Worm (Caenorhabditis elegans): ENCODE measurements around the gene F59A1.16.

Gene F59A1.16

ce11 chrV:17721709-17722108, 37.0 kb upstream of the F59A1.16 start:
- TF ChIP-seq snpc-4 (tag; optimal IDR thresholded peaks at IDR 0.05) (no peak), M03D4.4 (tag; optimal IDR thresholded peaks at IDR 0.05) (no peak), sem-2 (GFP tag; optimal IDR thresholded peaks at IDR 0.05) (no peak), ztf-11 (tag; optimal IDR thresholded peaks at IDR 0.05) (no peak), ces-1 (GFP tag; optimal IDR thresholded peaks at IDR 0.05) (no peak), cnd-1 (tag; optimal IDR thresholded peaks at IDR 0.05) (no peak), unc-120 (tag; optimal IDR thresholded peaks at IDR 0.05; ENCODE audit: poor library complexity, severe bottlenecking) (no peak)

- TF ChIP-seq ces-1 (GFP tag; optimal IDR thresholded peaks at IDR 0.05) (no peak), nhr-2 (tag; optimal IDR thresholded peaks at IDR 0.05) (no peak)
Measured at ce11 chrV:17718647-17719046, 33.9 kb upstream of the F59A1.16 start, which contains the start of gene str-77. str-77 (plus strand) TSS chrV:17718947.

- no peak for TF ChIP-seq pha-4 (tag; optimal IDR thresholded peaks at IDR 0.05)
- no peak for TF ChIP-seq unc-62 (GFP tag; optimal IDR thresholded peaks at IDR 0.05)
- TF ChIP-seq elt-3 (tag; optimal IDR thresholded peaks at IDR 0.05): no peak
- TF ChIP-seq nhr-28 (tag; optimal IDR thresholded peaks at IDR 0.05): no peak
- TF ChIP-seq zip-8 (tag; optimal IDR thresholded peaks at IDR 0.05): no peak
- TF ChIP-seq hlh-1 (tag; optimal IDR thresholded peaks at IDR 0.05): no peak
- no peak for TF ChIP-seq ham-2 (GFP tag; optimal IDR thresholded peaks at IDR 0.05)
- TF ChIP-seq tbx-8 (GFP tag; optimal IDR thresholded peaks at IDR 0.05): no peak
- no peak for TF ChIP-seq blmp-1 (tag; optimal IDR thresholded peaks at IDR 0.05)
- TF ChIP-seq ceh-83 (GFP tag; optimal IDR thresholded peaks at IDR 0.05): no peak
- no peak for TF ChIP-seq lin-32 (GFP tag; optimal IDR thresholded peaks at IDR 0.05)
- TF ChIP-seq nhr-237 (tag; optimal IDR thresholded peaks at IDR 0.05): no peak
- no peak for TF ChIP-seq drap-1 (GFP tag; optimal IDR thresholded peaks at IDR 0.05)
- TF ChIP-seq M03D4.4 (tag; optimal IDR thresholded peaks at IDR 0.05): no peak
Measured at ce11 chrV:17714330-17714729, 29.6 kb upstream of the F59A1.16 start, which contains the start of gene twk-33. twk-33 (minus strand) TSS chrV:17714377.

- no peak for TF ChIP-seq sem-2 (GFP tag; optimal IDR thresholded peaks at IDR 0.05)
- TF ChIP-seq tbx-8 (GFP tag; optimal IDR thresholded peaks at IDR 0.05): no peak
- no peak for TF ChIP-seq sptf-1 (tag; optimal IDR thresholded peaks at IDR 0.05)
- TF ChIP-seq mls-2 (tag; optimal IDR thresholded peaks at IDR 0.05): no peak
- no peak for TF ChIP-seq nhr-76 (tag; optimal IDR thresholded peaks at IDR 0.05)
- TF ChIP-seq flh-1 (GFP tag; optimal IDR thresholded peaks at IDR 0.05): no peak
- TF ChIP-seq ceh-43 (GFP tag; optimal IDR thresholded peaks at IDR 0.05): no peak
- TF ChIP-seq drap-1 (GFP tag; optimal IDR thresholded peaks at IDR 0.05): no peak
- TF ChIP-seq elt-1 (tag; optimal IDR thresholded peaks at IDR 0.05; ENCODE audit: borderline replicate concordance, insufficient read depth): no peak
- TF ChIP-seq ham-2 (GFP tag; optimal IDR thresholded peaks at IDR 0.05): no peak
Measured at ce11 chrV:17712349-17712748, 27.6 kb upstream of the F59A1.16 start.

ce11 chrV:17707022-17707421, 22.3 kb upstream of the F59A1.16 start, which contains the start of gene srh-31:
srh-31 (plus strand) TSS chrV:17707322.
- TF ChIP-seq lin-13 (tag; optimal IDR thresholded peaks at IDR 0.05) (no peak), ham-2 (GFP tag; optimal IDR thresholded peaks at IDR 0.05) (no peak), lsy-2 (tag; optimal IDR thresholded peaks at IDR 0.05) (no peak)

- no peak for TF ChIP-seq drap-1 (GFP tag; optimal IDR thresholded peaks at IDR 0.05)
- TF ChIP-seq nhr-28 (tag; optimal IDR thresholded peaks at IDR 0.05): no peak
- TF ChIP-seq ces-1 (GFP tag; optimal IDR thresholded peaks at IDR 0.05): no peak
- TF ChIP-seq hlh-1 (tag; optimal IDR thresholded peaks at IDR 0.05): no peak
- no peak for TF ChIP-seq unc-120 (tag; optimal IDR thresholded peaks at IDR 0.05; ENCODE audit: poor library complexity, severe bottlenecking)
- no peak for TF ChIP-seq ztf-11 (tag; optimal IDR thresholded peaks at IDR 0.05)
- no peak for TF ChIP-seq M03D4.4 (tag; optimal IDR thresholded peaks at IDR 0.05)
- no peak for TF ChIP-seq sptf-1 (tag; optimal IDR thresholded peaks at IDR 0.05)
Measured at ce11 chrV:17706217-17706806, 21.6 kb upstream of the F59A1.16 start.
